Fruit fly (Drosophila melanogaster) whole organism, adult: Measurements from ENCODE around the gene Klc.

Experiments
- CG11617 ChIP-seq: fragments of 200-800 bp; sonication (Bioruptor generic); optimal IDR thresholded peaks from 2 replicates; lab custom pipeline; 2017; ENCODE audit warnings: mild to moderate bottlenecking, missing biosample characterization, missing genetic modification reagents, missing genetic modification characterization
- CG14711 ChIP-seq: fragments of 200-800 bp; sonication (Bioruptor generic); optimal IDR thresholded peaks from 2 replicates; lab custom pipeline; 2018; ENCODE audit warnings: missing biosample characterization, mild to moderate bottlenecking, missing genetic modification characterization, moderate library complexity
- Crg-1 ChIP-seq: fragments of 200-800 bp; sonication (Bioruptor generic); optimal IDR thresholded peaks from 2 replicates; lab custom pipeline; 2016; ENCODE audit warnings: missing biosample characterization, missing genetic modification characterization
- Hr96 ChIP-seq: fragments of 200-800 bp; sonication (Bioruptor generic); optimal IDR thresholded peaks from 2 replicates; lab custom pipeline; 2016; ENCODE audit warnings: missing biosample characterization, missing genetic modification characterization
- cnc ChIP-seq, 2 experiments: fragments of >200 bp; optimal IDR thresholded peaks; 2 replicates each; lab custom pipeline; 2017
- kay ChIP-seq: fragments of 200-800 bp; sonication (Bioruptor generic); peaks from one replicate; lab custom pipeline; 2016; ENCODE audit warnings: missing biosample characterization, missing genetic modification characterization, borderline replicate concordance
- ovo ChIP-seq: fragments of 200-800 bp; sonication (Bioruptor generic); optimal IDR thresholded peaks from 2 replicates; lab custom pipeline; 2016; ENCODE audit warnings: missing biosample characterization, missing genetic modification characterization
- tj ChIP-seq: fragments of 200-800 bp; sonication (Bioruptor generic); optimal IDR thresholded peaks from 3 replicates; lab custom pipeline; 2017; ENCODE audit warnings: missing biosample characterization, mild to moderate bottlenecking, missing genetic modification characterization, moderate library complexity

dm6 chr3L:12700509-12700995 is 49.3 kb downstream of the Klc start:
- TF ChIP-seq tj (no peak), Hr96 (GFP tag; lab: Kevin White, UChicago) (no peak), kay (GFP tag; lab: Kevin White, UChicago) (no peak), cnc (optimal IDR thresholded peaks at IDR 0.05; lab: Kevin White, UChicago) (no peak), CG14711 (tag; lab: Kevin White, UChicago) (no peak), Crg-1 (GFP tag; lab: Kevin White, UChicago) (no peak), ovo (GFP tag; lab: Kevin White, UChicago) (no peak), CG11617 (GFP tag; lab: Kevin White, UChicago) (no peak)
